Worm (Caenorhabditis elegans): ENCODE results near the gene C05D12.1.

DNA sequence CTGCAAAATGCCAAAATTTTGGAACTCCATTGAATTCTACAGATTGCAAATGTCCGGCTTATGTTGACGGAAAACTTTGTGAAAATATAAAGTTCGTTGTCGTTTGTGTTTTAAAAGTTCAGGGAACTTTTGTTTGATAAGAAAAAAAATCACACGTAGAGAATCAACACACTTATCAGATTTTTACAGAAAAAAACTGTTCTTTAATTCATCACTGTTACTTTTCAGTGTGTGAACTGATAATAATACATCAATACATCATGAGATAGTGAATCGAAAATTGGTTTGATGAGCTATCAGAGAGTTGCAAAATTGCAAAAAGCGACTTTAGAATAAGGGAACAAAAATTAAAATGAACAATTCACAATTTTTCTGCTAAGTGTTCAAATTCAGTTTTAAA is 2.9 kb upstream of the C05D12.1 start:
- no peak for TF ChIP-seq F33H1.4 (GFP tag; IDR thresholded peaks at IDR 0.05)
- no peak for TF ChIP-seq F37B4.10 (GFP tag; IDR thresholded peaks at IDR 0.05)
- TF ChIP-seq unc-130 (GFP tag; optimal IDR thresholded peaks at IDR 0.05), result no peak
- no peak for TF ChIP-seq bed-2 (GFP tag; IDR thresholded peaks at IDR 0.05)
- no peak for TF ChIP-seq snpc-4 (GFP tag; optimal IDR thresholded peaks at IDR 0.05)
- TF ChIP-seq snpc-4 (tag; optimal IDR thresholded peaks at IDR 0.05), result no peak
- no peak for TF ChIP-seq pha-4 (tag; optimal IDR thresholded peaks at IDR 0.05)
- no peak for TF ChIP-seq hmg-20 (GFP tag; IDR thresholded peaks at IDR 0.05)
- TF ChIP-seq dpl-1 (GFP tag; optimal IDR thresholded peaks at IDR 0.05), result no peak
- TF ChIP-seq Y67H2A.10 (GFP tag; conservative IDR thresholded peaks at IDR 0.05), result no peak
- no peak for TF ChIP-seq ztf-3 (GFP tag; optimal IDR thresholded peaks at IDR 0.05)
- no peak for TF ChIP-seq somi-1 (GFP tag; optimal IDR thresholded peaks at IDR 0.05)
- TF ChIP-seq ccch-3 (GFP tag; optimal IDR thresholded peaks at IDR 0.05), result no peak
- TF ChIP-seq Y53F4B.3 (GFP tag; IDR thresholded peaks at IDR 0.05), result no peak
